Fruit fly (Drosophila melanogaster) whole organism: Measurements from ENCODE around the gene CG14785.

Source experiments
- CG8478 ChIP-seq: fragments of >200 bp; optimal IDR thresholded peaks from 2 replicates; lab custom pipeline; 2018; ENCODE audit warnings: inconsistent platforms
- Dll ChIP-seq: fragments of >200 bp; optimal IDR thresholded peaks from 2 replicates; lab custom pipeline; 2017
- EcR ChIP-seq, 2 experiments: fragments of >200 bp; optimal IDR thresholded peaks; 2 replicates each; lab custom pipeline; 2017; ENCODE audit warnings: missing biosample characterization in 2 of 2, missing genetic modification characterization in 2 of 2, missing genetic modification reagents in 2 of 2
- pan ChIP-seq: fragments of >200 bp; optimal IDR thresholded peaks from 2 replicates; lab custom pipeline; 2017
- psq ChIP-seq: fragments of >200 bp; optimal IDR thresholded peaks from 2 replicates; lab custom pipeline; 2017
- usp ChIP-seq: fragments of >200 bp; optimal IDR thresholded peaks from 2 replicates; lab custom pipeline; 2017; ENCODE audit warnings: missing biosample characterization, missing genetic modification characterization, mixed read lengths

- TF ChIP-seq CG8478 (lab: Kevin White, UChicago) (no peak), usp (GFP tag; lab: Kevin White, UChicago) (no peak), psq (lab: Kevin White, UChicago) (no peak), Dll (lab: Kevin White, UChicago) (no peak), pan (no peak), EcR (GFP tag; optimal IDR thresholded peaks at IDR 0.05; lab: Kevin White, UChicago) (no peak)
Measured at dm6 chrX:1465707-1466504, 9.1 kb upstream of the CG14785 start, which contains the start of the genes O-fut2 and CG14777.
